Worm (Caenorhabditis elegans): ENCODE results near the gene F44B9.9.

DNA sequence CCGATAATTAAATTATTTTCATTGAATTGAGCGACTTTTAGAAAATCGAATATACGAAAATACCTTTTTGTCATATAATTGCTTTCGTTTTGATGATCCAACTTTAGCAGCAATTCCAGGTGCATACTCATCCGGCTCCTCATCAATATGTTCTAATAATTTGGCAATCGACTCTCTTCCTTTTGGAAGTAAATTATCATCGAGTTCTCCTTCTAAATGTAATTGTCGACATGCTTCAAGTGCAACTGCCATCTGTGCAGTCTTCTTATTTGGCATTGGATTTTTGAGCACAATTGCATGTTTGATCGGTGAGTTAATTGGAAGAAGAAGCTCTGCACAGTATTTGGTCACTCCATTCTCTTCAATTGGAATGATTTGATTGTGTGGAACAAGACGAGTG lies 46.3 kb upstream of the F44B9.9 start:
- TF ChIP-seq ama-1 (optimal IDR thresholded peaks at IDR 0.05) = no peak
- no peak for TF ChIP-seq hmg-4 (GFP tag; optimal IDR thresholded peaks at IDR 0.05)
- TF ChIP-seq tbx-11 (GFP tag; IDR thresholded peaks at IDR 0.05) = no peak
- TF ChIP-seq scrt-1 (GFP tag; IDR thresholded peaks at IDR 0.05) = no peak
- TF ChIP-seq ets-7 (tag; optimal IDR thresholded peaks at IDR 0.05) = no peak
- TF ChIP-seq tbx-37 (GFP tag; conservative IDR thresholded peaks at IDR 0.05) = no peak
- TF ChIP-seq aly-1 (tag; optimal IDR thresholded peaks at IDR 0.05) = no peak

All from whole organism, early embryonic.